Worm (Caenorhabditis elegans) whole organism, mixed stage, embryonic: ENCODE results near the gene T05C7.7.

Source experiments
- M03D4.4 ChIP-seq: sonication (generic microtip); optimal IDR thresholded peaks from 2 replicates; lab custom pipeline; 2017; ENCODE audit warnings: mild to moderate bottlenecking, missing genetic modification characterization, missing compliant biosample characterization
- bed-3 ChIP-seq: fragments of 200-800 bp; sonication (Bioruptor generic); optimal IDR thresholded peaks from 3 replicates; lab custom pipeline; 2018; ENCODE audit warnings: mild to moderate bottlenecking, missing genetic modification characterization, moderate library complexity, missing compliant biosample characterization
- blmp-1 ChIP-seq: fragments of 150-350 bp; optimal IDR thresholded peaks from 2 replicates; lab custom pipeline; 2014; ENCODE audit warnings: missing biosample characterization, missing genetic modification characterization
- ceh-39 ChIP-seq: fragments of 150-350 bp; optimal IDR thresholded peaks from 2 replicates; lab custom pipeline; 2014; ENCODE audit warnings: missing biosample characterization, missing genetic modification characterization
- ceh-43 ChIP-seq: fragments of 200-800 bp; sonication (Bioruptor generic); optimal IDR thresholded peaks from 2 replicates; lab custom pipeline; 2018; ENCODE audit warnings: mild to moderate bottlenecking, missing genetic modification characterization, moderate library complexity, missing compliant biosample characterization
- ceh-83 ChIP-seq: fragments of 200-800 bp; sonication (Bioruptor generic); optimal IDR thresholded peaks from 2 replicates; lab custom pipeline; 2018; ENCODE audit warnings: mild to moderate bottlenecking, missing genetic modification characterization, missing compliant biosample characterization
- ces-1 ChIP-seq: fragments of 150-350 bp; optimal IDR thresholded peaks from 2 replicates; lab custom pipeline; 2014; ENCODE audit warnings: missing biosample characterization, missing genetic modification reagents, missing genetic modification characterization
- cnd-1 ChIP-seq: fragments of 200-800 bp; sonication (Bioruptor generic); optimal IDR thresholded peaks from 2 replicates; lab custom pipeline; 2018; ENCODE audit warnings: mild to moderate bottlenecking, missing genetic modification characterization, missing compliant biosample characterization
- drap-1 ChIP-seq: fragments of 200-800 bp; sonication (Bioruptor generic); optimal IDR thresholded peaks from 3 replicates; lab custom pipeline; 2018; ENCODE audit warnings: mild to moderate bottlenecking, missing genetic modification characterization, missing compliant biosample characterization
- elt-1 ChIP-seq: sonication (generic microtip); optimal IDR thresholded peaks from 2 replicates; lab custom pipeline; 2017; ENCODE audit warnings: missing genetic modification characterization, mild to moderate bottlenecking, missing compliant biosample characterization, antibody characterized with exemption, moderate library complexity, borderline replicate concordance; ENCODE audit not compliant: insufficient read depth
- elt-3 ChIP-seq: fragments of 150-350 bp; optimal IDR thresholded peaks from 2 replicates; lab custom pipeline; 2014; ENCODE audit warnings: missing biosample characterization, missing genetic modification characterization
- flh-1 ChIP-seq: fragments of 200-800 bp; sonication (Bioruptor generic); optimal IDR thresholded peaks from 2 replicates; lab custom pipeline; 2018; ENCODE audit warnings: mild to moderate bottlenecking, missing genetic modification characterization, moderate library complexity, missing compliant biosample characterization
- ham-2 ChIP-seq: fragments of 200-800 bp; sonication (Bioruptor generic); optimal IDR thresholded peaks from 2 replicates; lab custom pipeline; 2018; ENCODE audit warnings: mild to moderate bottlenecking, missing genetic modification characterization, missing compliant biosample characterization
- hlh-1 ChIP-seq: fragments of 150-350 bp; optimal IDR thresholded peaks from 2 replicates; lab custom pipeline; 2014; ENCODE audit warnings: missing biosample characterization, missing genetic modification reagents, missing genetic modification characterization
- lin-13 ChIP-seq: fragments of 150-350 bp; optimal IDR thresholded peaks from 2 replicates; lab custom pipeline; 2014; ENCODE audit warnings: missing biosample characterization, missing genetic modification characterization
- lin-32 ChIP-seq: fragments of 200-800 bp; sonication (Bioruptor generic); optimal IDR thresholded peaks from 2 replicates; lab custom pipeline; 2018; ENCODE audit warnings: mild to moderate bottlenecking, missing genetic modification characterization, missing compliant biosample characterization
- lsy-2 ChIP-seq: fragments of 150-350 bp; optimal IDR thresholded peaks from 2 replicates; lab custom pipeline; 2014; ENCODE audit warnings: missing biosample characterization, missing genetic modification characterization
- mab-5 ChIP-seq: fragments of 150-350 bp; optimal IDR thresholded peaks from 2 replicates; lab custom pipeline; 2014; ENCODE audit warnings: missing biosample characterization, missing genetic modification characterization
- mep-1 ChIP-seq: fragments of 150-350 bp; optimal IDR thresholded peaks from 2 replicates; lab custom pipeline; 2017; ENCODE audit warnings: missing biosample characterization, missing genetic modification reagents, missing genetic modification characterization, inconsistent platforms
- nhr-12 ChIP-seq: fragments of 150-350 bp; optimal IDR thresholded peaks from 2 replicates; lab custom pipeline; 2014; ENCODE audit warnings: missing biosample characterization, missing genetic modification characterization
- nhr-28 ChIP-seq: fragments of 150-350 bp; optimal IDR thresholded peaks from 2 replicates; lab custom pipeline; 2014; ENCODE audit warnings: missing biosample characterization, missing genetic modification characterization
- nhr-76 ChIP-seq: sonication (generic microtip); optimal IDR thresholded peaks from 2 replicates; lab custom pipeline; 2017; ENCODE audit warnings: missing biosample characterization, missing genetic modification characterization
- pha-4 ChIP-seq: fragments of 150-350 bp; optimal IDR thresholded peaks from 2 replicates; lab custom pipeline; 2018; ENCODE audit warnings: missing biosample characterization, missing genetic modification reagents, missing genetic modification characterization
- sem-2 ChIP-seq: fragments of 200-800 bp; sonication (Bioruptor generic); optimal IDR thresholded peaks from 2 replicates; lab custom pipeline; 2018; ENCODE audit warnings: mild to moderate bottlenecking, missing genetic modification characterization, missing compliant biosample characterization
- snpc-4 ChIP-seq: fragments of 150-350 bp; optimal IDR thresholded peaks from 2 replicates; lab custom pipeline; 2014; ENCODE audit warnings: missing biosample characterization, missing genetic modification characterization
- sptf-1 ChIP-seq: sonication (generic microtip); optimal IDR thresholded peaks from 2 replicates; lab custom pipeline; 2017; ENCODE audit warnings: mild to moderate bottlenecking, missing genetic modification characterization, moderate library complexity, missing compliant biosample characterization
- tbx-8 ChIP-seq: fragments of 200-800 bp; sonication (Bioruptor generic); optimal IDR thresholded peaks from 2 replicates; lab custom pipeline; 2018; ENCODE audit warnings: mild to moderate bottlenecking, missing genetic modification characterization, moderate library complexity, missing compliant biosample characterization
- unc-120 ChIP-seq: sonication (generic microtip); optimal IDR thresholded peaks from 2 replicates; lab custom pipeline; 2017; ENCODE audit warnings: missing genetic modification characterization, missing compliant biosample characterization; ENCODE audit not compliant: poor library complexity, severe bottlenecking
- unc-39 ChIP-seq: fragments of 150-350 bp; optimal IDR thresholded peaks from 2 replicates; lab custom pipeline; 2014; ENCODE audit warnings: missing biosample characterization, missing genetic modification characterization
- unc-62 ChIP-seq: fragments of 150-350 bp; optimal IDR thresholded peaks from 2 replicates; lab custom pipeline; 2014; ENCODE audit warnings: missing biosample characterization, missing genetic modification reagents, missing genetic modification characterization
- zip-8 ChIP-seq: fragments of 150-350 bp; optimal IDR thresholded peaks from 2 replicates; lab custom pipeline; 2014; ENCODE audit warnings: missing biosample characterization, missing genetic modification characterization
- ztf-11 ChIP-seq: fragments of 150-350 bp; optimal IDR thresholded peaks from 2 replicates; lab custom pipeline; 2014; ENCODE audit warnings: missing biosample characterization, missing genetic modification characterization

The T05C7.7 gene

DNA sequence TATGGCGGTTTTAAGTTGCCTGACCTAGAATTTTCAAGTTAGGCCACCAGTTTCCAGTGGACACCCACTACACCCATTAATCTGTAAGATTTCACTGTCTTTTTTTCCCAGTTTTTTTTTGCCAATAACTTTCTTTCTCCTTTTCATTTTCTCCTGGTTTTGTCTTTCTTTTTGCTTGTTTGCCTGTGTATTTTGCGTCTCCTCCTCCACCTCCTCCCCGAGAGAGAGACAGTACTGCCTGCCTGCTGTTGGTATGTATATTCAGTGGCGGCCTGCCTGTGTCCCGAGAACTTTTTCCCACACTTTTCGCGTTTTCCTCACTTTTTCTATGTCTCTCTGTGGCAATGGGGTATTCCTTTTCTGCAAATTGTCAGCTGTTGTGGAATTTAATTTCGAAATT lies 19.9 kb downstream of the T05C7.7 start:
- TF ChIP-seq blmp-1 (tag; lab: Kevin White, UChicago) (no peak), nhr-12 (tag; lab: Kevin White, UChicago) (no peak), unc-62 (no peak), snpc-4 (tag; lab: Kevin White, UChicago) (no peak), unc-120 (no peak)

DNA sequence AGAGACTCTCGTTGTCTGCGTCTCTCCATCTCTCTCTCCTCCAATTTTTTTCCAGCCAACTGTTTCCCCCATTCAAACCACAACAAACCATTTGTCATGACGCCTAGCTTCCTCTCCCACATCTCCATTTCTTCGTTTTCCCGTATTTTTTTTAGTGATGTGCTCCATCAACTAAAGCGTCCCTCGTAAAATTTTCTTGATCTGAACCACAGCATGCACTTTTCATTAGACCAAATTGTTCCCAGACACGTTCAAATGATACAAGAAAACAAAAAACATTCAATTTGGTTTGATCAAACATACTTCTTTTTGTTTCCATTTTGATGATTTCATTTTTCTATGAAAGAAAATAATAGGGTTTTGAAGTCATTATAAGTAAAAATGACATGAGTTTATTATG lies 20.8 kb downstream of the T05C7.7 start:
- TF ChIP-seq drap-1 (GFP tag; lab: Kevin White, UChicago): no peak
- TF ChIP-seq M03D4.4 (tag; lab: Kevin White, UChicago): no peak
- no peak for TF ChIP-seq bed-3 (GFP tag; lab: Kevin White, UChicago)
- TF ChIP-seq lin-13 (tag; lab: Kevin White, UChicago): no peak
- no peak for TF ChIP-seq elt-1 (tag; lab: Kevin White, UChicago)
- no peak for TF ChIP-seq flh-1 (GFP tag; lab: Kevin White, UChicago)
- TF ChIP-seq mab-5 (tag; lab: Kevin White, UChicago): no peak
- no peak for TF ChIP-seq nhr-12 (tag; lab: Kevin White, UChicago)
- TF ChIP-seq cnd-1: no peak
- TF ChIP-seq ceh-39: no peak
- no peak for TF ChIP-seq elt-3
- TF ChIP-seq pha-4 (tag; lab: Kevin White, UChicago): no peak
- no peak for TF ChIP-seq unc-62
- TF ChIP-seq unc-39 (tag; lab: Kevin White, UChicago): no peak
- TF ChIP-seq ztf-11 (tag; lab: Kevin White, UChicago): no peak
- TF ChIP-seq ham-2 (GFP tag; lab: Kevin White, UChicago): no peak
- TF ChIP-seq zip-8 (tag; lab: Kevin White, UChicago): no peak
- TF ChIP-seq lsy-2 (tag; lab: Kevin White, UChicago): no peak
- no peak for TF ChIP-seq ceh-83 (GFP tag; lab: Kevin White, UChicago)
- no peak for TF ChIP-seq nhr-28

DNA sequence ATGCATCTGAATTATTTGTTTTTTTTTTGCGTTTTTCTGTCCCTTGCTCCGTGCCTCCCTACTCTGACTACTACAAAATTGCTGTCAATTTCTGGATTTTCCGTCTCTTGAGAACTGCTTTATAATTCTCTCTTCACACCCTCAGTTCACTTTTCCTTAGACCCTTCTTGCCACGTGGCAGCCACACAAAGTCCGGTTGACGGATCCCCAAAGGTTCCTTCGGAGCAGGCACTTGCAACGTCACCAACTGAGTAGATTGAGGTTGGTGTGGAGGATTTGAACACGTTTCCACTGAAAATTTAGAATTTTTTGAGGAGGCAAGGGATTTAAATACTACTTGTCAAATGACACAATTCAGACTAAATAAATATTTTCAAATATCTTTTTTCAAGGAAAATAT lies 25.2 kb downstream of the T05C7.7 start:
- no peak for TF ChIP-seq lsy-2 (tag; lab: Kevin White, UChicago)
- TF ChIP-seq ces-1 (GFP tag; lab: Kevin White, UChicago): no peak
- no peak for TF ChIP-seq lin-13 (tag; lab: Kevin White, UChicago)
- no peak for TF ChIP-seq sem-2 (GFP tag; lab: Kevin White, UChicago)
- TF ChIP-seq M03D4.4 (tag; lab: Kevin White, UChicago): no peak
- TF ChIP-seq nhr-12 (tag; lab: Kevin White, UChicago): no peak
- no peak for TF ChIP-seq bed-3 (GFP tag; lab: Kevin White, UChicago)
- no peak for TF ChIP-seq zip-8 (tag; lab: Kevin White, UChicago)
- TF ChIP-seq unc-62: no peak

DNA sequence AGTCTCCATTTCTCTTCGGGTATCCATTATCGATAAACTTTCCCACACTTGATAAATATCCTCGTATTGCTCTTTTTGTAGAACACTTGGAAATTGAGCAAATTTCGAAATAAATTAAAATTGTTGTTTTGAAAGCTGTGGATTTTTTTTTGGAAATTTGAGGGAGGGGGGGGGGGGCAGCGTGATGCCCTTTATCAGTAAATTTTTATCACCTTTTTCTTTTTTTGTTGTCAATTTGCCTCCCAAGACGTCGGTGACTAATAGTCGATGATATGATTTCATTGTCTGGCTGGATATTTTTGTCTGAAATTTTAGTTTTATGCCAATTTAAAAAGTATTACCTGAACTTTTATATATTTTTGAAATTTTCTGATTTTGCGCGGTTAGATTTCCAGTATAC lies 28.4 kb downstream of the T05C7.7 start, which contains the start of gene scl-23:
Gene scl-23, minus strand, starts transcription at position 101 of the 400 bp plus-strand sequence.
- no peak for TF ChIP-seq pha-4 (tag; lab: Kevin White, UChicago)
- TF ChIP-seq hlh-1: no peak
- no peak for TF ChIP-seq bed-3 (GFP tag; lab: Kevin White, UChicago)
- no peak for TF ChIP-seq lin-13 (tag; lab: Kevin White, UChicago)
- TF ChIP-seq ham-2 (GFP tag; lab: Kevin White, UChicago): no peak
- no peak for TF ChIP-seq nhr-76 (tag; lab: Kevin White, UChicago)
- TF ChIP-seq zip-8 (tag; lab: Kevin White, UChicago): no peak
- TF ChIP-seq lsy-2 (tag; lab: Kevin White, UChicago): no peak
- TF ChIP-seq snpc-4 (tag; lab: Kevin White, UChicago): no peak
- TF ChIP-seq sptf-1 (tag; lab: Kevin White, UChicago): no peak
- TF ChIP-seq tbx-8 (GFP tag; lab: Kevin White, UChicago): no peak

DNA sequence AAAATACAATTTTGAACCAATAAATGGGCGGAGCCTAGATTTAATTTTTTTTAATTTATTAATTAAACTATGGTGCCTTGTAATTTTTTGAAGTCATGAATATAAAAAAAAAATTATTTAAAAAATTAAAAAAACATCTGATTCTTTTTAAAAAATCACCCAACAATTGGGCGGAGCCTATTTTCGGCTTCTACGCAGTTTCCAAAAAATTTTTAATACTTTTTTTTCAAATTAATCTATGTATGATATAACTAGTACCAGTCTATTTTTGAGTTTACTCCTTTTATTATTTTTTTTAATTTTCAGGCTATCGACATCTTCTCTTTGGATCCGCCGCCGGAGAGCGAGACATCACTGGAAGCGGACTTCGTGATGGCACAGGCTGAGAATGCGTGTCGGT lies 30.1 kb downstream of the T05C7.7 start, which contains the start of gene tpa-1:
Gene tpa-1, plus strand, starts transcription at position 301 of the 400 bp plus-strand sequence.
- TF ChIP-seq lin-13 (tag; lab: Kevin White, UChicago) (no peak), unc-120 (no peak), ceh-43 (GFP tag; lab: Kevin White, UChicago) (no peak), unc-39 (tag; lab: Kevin White, UChicago) (no peak), elt-1 (tag; lab: Kevin White, UChicago) (no peak), lin-32 (GFP tag; lab: Kevin White, UChicago) (no peak), hlh-1 (no peak), lsy-2 (tag; lab: Kevin White, UChicago) (no peak), nhr-76 (tag; lab: Kevin White, UChicago) (no peak), tbx-8 (GFP tag; lab: Kevin White, UChicago) (no peak), drap-1 (GFP tag; lab: Kevin White, UChicago) (no peak), mep-1 (no peak), M03D4.4 (tag; lab: Kevin White, UChicago) (no peak), ceh-83 (GFP tag; lab: Kevin White, UChicago) (no peak), snpc-4 (tag; lab: Kevin White, UChicago) (no peak)
- TF ChIP-seq, all 35 proteins: peak for 0
